Worm (Caenorhabditis elegans) whole organism, L3 larva: ENCODE data around the gene txt-1.
A peak's percentile ranks its signal among the peaks of the same experiment; 100 is the strongest.

ENCODE experiments used
- R02D3.7 ChIP-seq: fragments of 150-350 bp; optimal IDR thresholded peaks from 2 replicates; lab custom pipeline; 2014; ENCODE audit warnings: missing biosample characterization, missing genetic modification characterization
- aly-2 ChIP-seq: fragments of 150-350 bp; optimal IDR thresholded peaks from 2 replicates; lab custom pipeline; 2014; ENCODE audit warnings: missing biosample characterization, missing genetic modification characterization
- ceh-28 ChIP-seq: fragments of 150-350 bp; optimal IDR thresholded peaks from 2 replicates; lab custom pipeline; 2014; ENCODE audit warnings: missing biosample characterization, missing genetic modification reagents, missing genetic modification characterization
- ceh-82 ChIP-seq: fragments of 150-350 bp; optimal IDR thresholded peaks from 2 replicates; lab custom pipeline; 2014; ENCODE audit warnings: missing biosample characterization, missing genetic modification characterization
- ceh-9 ChIP-seq: sonication (generic microtip); optimal IDR thresholded peaks from 2 replicates; lab custom pipeline; 2018; ENCODE audit warnings: missing biosample characterization, missing genetic modification characterization
- daf-12 ChIP-seq: fragments of 150-350 bp; optimal IDR thresholded peaks from 2 replicates; lab custom pipeline; 2014; ENCODE audit warnings: missing biosample characterization, missing genetic modification reagents, missing genetic modification characterization
- egl-27 ChIP-seq: sonication (generic microtip); optimal IDR thresholded peaks from 4 replicates; lab custom pipeline; 2017; ENCODE audit warnings: missing biosample characterization, missing genetic modification reagents, missing genetic modification characterization
- elt-2 ChIP-seq: sonication (generic microtip); optimal IDR thresholded peaks from 2 replicates; lab custom pipeline; 2016; ENCODE audit warnings: missing genetic modification reagents, mild to moderate bottlenecking, missing genetic modification characterization, missing compliant biosample characterization
- elt-3 ChIP-seq, 3 experiments: fragments of 150-350 bp in 1 of 3; sonication (generic microtip) in 2 of 3; optimal IDR thresholded peaks; 2 replicates in 2 of 3; 4 replicates in 1 of 3; lab custom pipeline; 2014 to 2017; ENCODE audit warnings: missing biosample characterization in 3 of 3, missing genetic modification characterization in 3 of 3
- eor-1 ChIP-seq, 2 experiments: fragments of 150-350 bp; optimal IDR thresholded peaks; 2 replicates each; lab custom pipeline; 2014 to 2018; ENCODE audit warnings: missing biosample characterization in 2 of 2, missing genetic modification characterization in 2 of 2
- fkh-10 ChIP-seq: sonication (generic microtip); optimal IDR thresholded peaks from 2 replicates; lab custom pipeline; 2017; ENCODE audit warnings: missing biosample characterization, missing genetic modification reagents, missing genetic modification characterization
- fkh-2 ChIP-seq: fragments of 150-350 bp; optimal IDR thresholded peaks from 2 replicates; lab custom pipeline; 2014; ENCODE audit warnings: missing biosample characterization, missing genetic modification reagents, missing genetic modification characterization
- hmg-11 ChIP-seq: sonication (generic microtip); optimal IDR thresholded peaks from 2 replicates; lab custom pipeline; 2016; ENCODE audit warnings: missing genetic modification characterization, missing compliant biosample characterization
- jun-1 ChIP-seq: fragments of 150-350 bp; optimal IDR thresholded peaks from 2 replicates; lab custom pipeline; 2014; ENCODE audit warnings: missing biosample characterization, missing genetic modification reagents, missing genetic modification characterization
- lin-15B ChIP-seq: fragments of 150-350 bp; optimal IDR thresholded peaks from 2 replicates; lab custom pipeline; 2014; ENCODE audit warnings: missing biosample characterization, missing genetic modification characterization
- lin-39 ChIP-seq: fragments of 150-350 bp; optimal IDR thresholded peaks from 2 replicates; lab custom pipeline; 2018; ENCODE audit warnings: missing biosample characterization, missing genetic modification reagents, missing genetic modification characterization
- mml-1 ChIP-seq: fragments of 150-350 bp; sonication (generic microtip); optimal IDR thresholded peaks from 3 replicates; lab custom pipeline; 2014; ENCODE audit warnings: missing biosample characterization, missing genetic modification characterization
- nfya-1 ChIP-seq: sonication (generic microtip); optimal IDR thresholded peaks from 2 replicates; lab custom pipeline; 2017; ENCODE audit warnings: missing genetic modification characterization, mild to moderate bottlenecking, missing compliant biosample characterization, antibody characterized with exemption, moderate library complexity; ENCODE audit not compliant: insufficient read depth
- nhr-11 ChIP-seq: fragments of 150-350 bp; optimal IDR thresholded peaks from 2 replicates; lab custom pipeline; 2014; ENCODE audit warnings: missing biosample characterization, missing genetic modification characterization
- nhr-23 ChIP-seq: fragments of 150-350 bp; optimal IDR thresholded peaks from 2 replicates; lab custom pipeline; 2014; ENCODE audit warnings: missing biosample characterization, missing genetic modification reagents, missing genetic modification characterization
- nhr-237 ChIP-seq: fragments of 150-350 bp; optimal IDR thresholded peaks from 2 replicates; lab custom pipeline; 2014; ENCODE audit warnings: missing biosample characterization, missing genetic modification characterization
- nhr-28 ChIP-seq: fragments of 150-350 bp; optimal IDR thresholded peaks from 2 replicates; lab custom pipeline; 2014; ENCODE audit warnings: missing biosample characterization, missing genetic modification characterization
- nhr-67 ChIP-seq: fragments of 150-350 bp; optimal IDR thresholded peaks from 2 replicates; lab custom pipeline; 2014; ENCODE audit warnings: missing biosample characterization, missing genetic modification characterization
- nhr-76 ChIP-seq: fragments of 150-350 bp; sonication (generic microtip); optimal IDR thresholded peaks from 5 replicates; lab custom pipeline; 2014; ENCODE audit warnings: missing biosample characterization, missing genetic modification characterization
- nhr-77 ChIP-seq: fragments of 150-350 bp; optimal IDR thresholded peaks from 2 replicates; lab custom pipeline; 2014; ENCODE audit warnings: missing biosample characterization, missing genetic modification characterization
- pha-4 ChIP-seq: fragments of 150-350 bp; optimal IDR thresholded peaks from 2 replicates; lab custom pipeline; 2014; ENCODE audit warnings: missing biosample characterization, missing genetic modification reagents, missing genetic modification characterization
- pqm-1 ChIP-seq: fragments of 150-350 bp; optimal IDR thresholded peaks from 2 replicates; lab custom pipeline; 2017; ENCODE audit warnings: missing biosample characterization, missing genetic modification characterization, inconsistent platforms
- sea-2 ChIP-seq: fragments of 150-350 bp; sonication (generic microtip); optimal IDR thresholded peaks from 4 replicates; lab custom pipeline; 2014; ENCODE audit warnings: missing biosample characterization, missing genetic modification reagents, missing genetic modification characterization
- skn-1 ChIP-seq: fragments of 150-350 bp; optimal IDR thresholded peaks from 2 replicates; lab custom pipeline; 2014; ENCODE audit warnings: missing biosample characterization, missing genetic modification characterization
- snpc-4 ChIP-seq: fragments of 150-350 bp; optimal IDR thresholded peaks from 2 replicates; lab custom pipeline; 2014; ENCODE audit warnings: missing biosample characterization, missing genetic modification characterization
- unc-39 ChIP-seq: sonication (generic microtip); optimal IDR thresholded peaks from 4 replicates; lab custom pipeline; 2017; ENCODE audit warnings: missing biosample characterization, missing genetic modification characterization
- zag-1 ChIP-seq: fragments of 150-350 bp; optimal IDR thresholded peaks from 2 replicates; lab custom pipeline; 2014; ENCODE audit warnings: missing biosample characterization, missing genetic modification characterization
- ztf-4 ChIP-seq: fragments of 150-350 bp; optimal IDR thresholded peaks from 2 replicates; lab custom pipeline; 2014; ENCODE audit warnings: missing biosample characterization, missing genetic modification characterization

Gene txt-1

DNA sequence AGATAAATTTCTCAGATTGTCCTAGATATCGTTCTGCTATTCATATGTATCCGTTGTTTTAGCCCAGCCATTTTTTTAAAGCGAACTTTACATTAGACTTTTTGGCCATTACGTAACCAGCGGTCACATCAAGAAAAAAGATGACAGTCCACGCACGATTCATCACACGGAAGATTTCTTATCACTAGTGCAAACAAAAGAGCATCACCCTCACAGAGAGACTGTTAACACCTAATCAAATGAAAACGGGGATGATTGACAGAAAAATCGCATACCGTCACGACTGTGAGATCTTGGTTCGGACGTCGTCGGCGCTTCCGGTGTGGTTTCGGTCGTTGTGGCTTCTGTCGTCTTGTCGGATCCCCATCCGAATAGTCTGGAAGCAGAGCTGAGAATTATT is 29.3 kb upstream of the txt-1 start:
- TF ChIP-seq elt-2 (tag; lab: Kevin White, UChicago): peak; percentile 16
- TF ChIP-seq unc-39 (tag; lab: Kevin White, UChicago): no peak

DNA sequence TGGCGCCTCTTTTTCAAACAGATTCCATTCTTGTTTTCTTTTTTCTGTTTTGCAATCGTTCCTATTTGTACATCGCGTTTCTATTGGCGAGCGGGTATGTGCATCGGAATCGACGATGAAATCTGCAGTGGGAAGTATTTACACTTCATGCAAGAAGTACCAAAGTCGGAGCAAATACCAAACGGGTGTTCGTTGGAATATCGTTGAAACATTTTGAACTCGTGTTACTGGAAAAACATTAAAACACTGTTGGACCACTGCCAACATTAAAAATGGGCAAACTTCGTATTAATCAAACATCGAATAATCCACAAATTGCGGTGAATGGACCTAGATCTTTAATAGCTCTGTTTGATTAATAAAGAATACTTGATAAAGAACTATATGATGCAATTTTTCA is 26.8 kb upstream of the txt-1 start, which contains the start of gene C23H3.9:
Gene C23H3.9 (minus strand): TSS at position 101 of the 400 bp plus-strand sequence.
- no peak for TF ChIP-seq nhr-67 (tag; lab: Kevin White, UChicago)
- TF ChIP-seq nhr-23 (tag; lab: Kevin White, UChicago): no peak
- TF ChIP-seq nhr-237 (tag; lab: Kevin White, UChicago): no peak
- no peak for TF ChIP-seq R02D3.7
- TF ChIP-seq nhr-11 (tag; lab: Kevin White, UChicago): no peak
- TF ChIP-seq mml-1 (tag; lab: Kevin White, UChicago): no peak
- no peak for TF ChIP-seq pqm-1 (tag; lab: Kevin White, UChicago)
- no peak for TF ChIP-seq fkh-10 (GFP tag; lab: Kevin White, UChicago)
- no peak for TF ChIP-seq nhr-77 (tag; lab: Kevin White, UChicago)
- TF ChIP-seq elt-3 (tag; optimal IDR thresholded peaks at IDR 0.05; lab: Kevin White, UChicago): no peak
- no peak for TF ChIP-seq nhr-28 (tag; lab: Kevin White, UChicago)
- TF ChIP-seq skn-1 (tag; lab: Kevin White, UChicago): no peak

DNA sequence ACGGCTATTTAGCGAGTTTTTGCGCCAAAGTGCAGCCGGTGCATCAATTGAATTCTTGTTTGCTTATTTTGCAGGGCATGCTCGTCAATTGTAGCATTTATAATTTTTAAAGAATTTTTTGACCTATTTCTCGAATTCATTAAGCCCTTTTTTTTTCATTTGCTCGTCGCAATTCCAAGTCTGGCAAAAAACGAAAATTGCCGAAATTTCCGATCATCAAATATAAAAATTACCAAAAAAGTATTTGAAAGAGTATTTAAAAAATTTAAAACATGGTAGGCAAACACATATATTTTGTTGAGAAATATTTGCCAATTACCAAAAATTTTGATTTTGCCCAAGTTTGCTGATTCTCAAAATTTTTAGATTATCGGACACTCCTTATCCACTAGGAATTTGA is 21.9 kb upstream of the txt-1 start, which contains the start of gene C50D2.6:
Gene C50D2.6 (plus strand): TSS at position 301 of the 400 bp plus-strand sequence.
- TF ChIP-seq ceh-82: no peak
- TF ChIP-seq eor-1 (tag; optimal IDR thresholded peaks at IDR 0.05; lab: Kevin White, UChicago): no peak
- TF ChIP-seq daf-12 (tag; lab: Kevin White, UChicago): no peak

DNA sequence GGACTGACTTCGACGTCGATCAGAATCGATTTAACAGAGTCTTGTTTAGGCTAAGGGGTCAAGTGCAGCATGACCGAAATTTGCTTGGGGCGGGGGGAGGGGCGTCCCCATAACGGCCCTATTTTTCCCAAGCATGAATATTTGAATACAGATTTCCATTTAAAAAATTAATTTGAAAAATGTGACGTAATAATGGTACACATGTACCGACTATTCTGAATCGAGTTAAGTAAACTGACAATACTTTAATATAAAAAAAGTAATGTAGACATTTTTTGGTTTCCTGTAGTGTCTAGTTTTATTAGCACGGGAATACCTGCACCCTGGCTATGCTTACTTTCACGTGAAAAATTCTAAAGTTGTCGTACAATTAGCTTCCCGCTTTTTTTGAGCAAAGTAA is 19.2 kb upstream of the txt-1 start:
- TF ChIP-seq ceh-28 (tag; lab: Kevin White, UChicago): no peak

DNA sequence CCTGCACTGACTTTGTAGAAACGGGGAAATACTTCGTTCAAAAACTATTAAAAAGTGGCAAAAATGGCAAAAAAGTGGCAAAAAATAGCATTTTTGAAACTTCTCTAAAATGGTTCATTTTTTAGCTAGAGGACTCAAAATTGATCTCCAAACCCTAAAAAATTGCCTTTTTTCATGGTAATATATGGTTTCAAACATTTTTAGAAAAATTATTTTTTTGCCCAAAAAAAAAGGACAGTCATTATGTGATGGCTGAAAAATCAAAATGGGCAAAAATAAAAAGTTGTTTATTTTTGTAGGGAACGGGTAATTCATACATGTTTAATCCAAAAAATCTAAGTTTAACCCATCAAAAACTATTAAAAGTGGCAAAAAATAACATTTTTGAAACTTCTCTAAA is 18.1 kb upstream of the txt-1 start:
- TF ChIP-seq nhr-76 (tag; lab: Kevin White, UChicago) (no peak), nhr-23 (tag; lab: Kevin White, UChicago) (no peak), zag-1 (no peak), ceh-28 (tag; lab: Kevin White, UChicago) (no peak), fkh-2 (tag; lab: Kevin White, UChicago) (no peak), lin-15B (no peak), egl-27 (no peak), ztf-4 (tag; lab: Kevin White, UChicago) (no peak), pqm-1 (tag; lab: Kevin White, UChicago) (no peak), elt-2 (tag; lab: Kevin White, UChicago) (no peak), nhr-77 (tag; lab: Kevin White, UChicago) (no peak), elt-3 (tag; optimal IDR thresholded peaks at IDR 0.05; lab: Kevin White, UChicago) (no peak)
- TF ChIP-seq, all 47 proteins: peak for 0

DNA sequence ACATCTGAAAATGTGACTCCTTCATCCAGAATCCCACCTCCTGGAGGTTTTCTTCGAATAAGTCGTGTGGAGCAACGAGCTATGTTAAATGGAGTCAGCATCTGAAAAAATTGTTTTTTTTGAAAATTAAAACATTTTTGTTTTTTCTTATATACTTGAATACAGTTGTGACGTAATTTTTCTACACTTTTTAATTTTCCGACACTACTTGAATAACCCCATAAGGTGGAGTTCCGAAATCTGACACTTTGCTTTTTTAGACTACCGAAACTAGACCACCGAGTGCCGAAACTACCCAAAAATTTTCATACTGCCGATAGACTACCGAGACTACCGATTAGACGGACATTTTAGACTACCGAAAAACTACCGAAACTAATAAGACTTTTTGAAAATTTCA is 14.6 kb upstream of the txt-1 start, which contains the start of gene mcat-1:
Gene mcat-1 (minus strand): TSS at position 101 of the 400 bp plus-strand sequence.
- TF ChIP-seq ceh-9 (no peak), ztf-4 (tag; lab: Kevin White, UChicago) (no peak), lin-39 (tag; lab: Kevin White, UChicago) (no peak), aly-2 (no peak), sea-2 (GFP tag; lab: Kevin White, UChicago) (no peak), pqm-1 (tag; lab: Kevin White, UChicago) (no peak), hmg-11 (no peak), egl-27 (no peak), mml-1 (tag; lab: Kevin White, UChicago) (no peak), snpc-4 (tag; lab: Kevin White, UChicago) (no peak), jun-1 (tag; lab: Kevin White, UChicago) (no peak), zag-1 (no peak), elt-2 (tag; lab: Kevin White, UChicago) (no peak), ceh-28 (tag; lab: Kevin White, UChicago) (no peak), nhr-77 (tag; lab: Kevin White, UChicago) (no peak), nhr-67 (tag; lab: Kevin White, UChicago) (no peak), pha-4 (no peak), nfya-1 (tag; lab: Kevin White, UChicago) (no peak)
